Worm (Caenorhabditis elegans) whole organism, mixed stage, embryonic: ENCODE data around the gene oac-54.

ENCODE experiments used
- M03D4.4 ChIP-seq: sonication (generic microtip); optimal IDR thresholded peaks from 2 replicates; lab custom pipeline; 2017; ENCODE audit warnings: mild to moderate bottlenecking, missing genetic modification characterization, missing compliant biosample characterization
- blmp-1 ChIP-seq: fragments of 150-350 bp; optimal IDR thresholded peaks from 2 replicates; lab custom pipeline; 2014; ENCODE audit warnings: missing biosample characterization, missing genetic modification characterization
- ceh-39 ChIP-seq: fragments of 150-350 bp; optimal IDR thresholded peaks from 2 replicates; lab custom pipeline; 2014; ENCODE audit warnings: missing biosample characterization, missing genetic modification characterization
- ceh-43 ChIP-seq: fragments of 200-800 bp; sonication (Bioruptor generic); optimal IDR thresholded peaks from 2 replicates; lab custom pipeline; 2018; ENCODE audit warnings: mild to moderate bottlenecking, missing genetic modification characterization, moderate library complexity, missing compliant biosample characterization
- ces-1 ChIP-seq: fragments of 150-350 bp; optimal IDR thresholded peaks from 2 replicates; lab custom pipeline; 2014; ENCODE audit warnings: missing biosample characterization, missing genetic modification reagents, missing genetic modification characterization
- drap-1 ChIP-seq: fragments of 200-800 bp; sonication (Bioruptor generic); optimal IDR thresholded peaks from 3 replicates; lab custom pipeline; 2018; ENCODE audit warnings: mild to moderate bottlenecking, missing genetic modification characterization, missing compliant biosample characterization
- elt-1 ChIP-seq: sonication (generic microtip); optimal IDR thresholded peaks from 2 replicates; lab custom pipeline; 2017; ENCODE audit warnings: missing genetic modification characterization, mild to moderate bottlenecking, missing compliant biosample characterization, antibody characterized with exemption, moderate library complexity, borderline replicate concordance; ENCODE audit not compliant: insufficient read depth
- elt-3 ChIP-seq: fragments of 150-350 bp; optimal IDR thresholded peaks from 2 replicates; lab custom pipeline; 2014; ENCODE audit warnings: missing biosample characterization, missing genetic modification characterization
- flh-1 ChIP-seq: fragments of 200-800 bp; sonication (Bioruptor generic); optimal IDR thresholded peaks from 2 replicates; lab custom pipeline; 2018; ENCODE audit warnings: mild to moderate bottlenecking, missing genetic modification characterization, moderate library complexity, missing compliant biosample characterization
- lin-32 ChIP-seq: fragments of 200-800 bp; sonication (Bioruptor generic); optimal IDR thresholded peaks from 2 replicates; lab custom pipeline; 2018; ENCODE audit warnings: mild to moderate bottlenecking, missing genetic modification characterization, missing compliant biosample characterization
- nhr-12 ChIP-seq: fragments of 150-350 bp; optimal IDR thresholded peaks from 2 replicates; lab custom pipeline; 2014; ENCODE audit warnings: missing biosample characterization, missing genetic modification characterization
- nhr-2 ChIP-seq: fragments of 150-350 bp; optimal IDR thresholded peaks from 2 replicates; lab custom pipeline; 2014; ENCODE audit warnings: missing biosample characterization, missing genetic modification characterization
- nhr-237 ChIP-seq: fragments of 150-350 bp; optimal IDR thresholded peaks from 2 replicates; lab custom pipeline; 2014; ENCODE audit warnings: missing biosample characterization, missing genetic modification characterization
- nhr-28 ChIP-seq: fragments of 150-350 bp; optimal IDR thresholded peaks from 2 replicates; lab custom pipeline; 2014; ENCODE audit warnings: missing biosample characterization, missing genetic modification characterization
- nhr-76 ChIP-seq: sonication (generic microtip); optimal IDR thresholded peaks from 2 replicates; lab custom pipeline; 2017; ENCODE audit warnings: missing biosample characterization, missing genetic modification characterization
- pha-4 ChIP-seq: fragments of 150-350 bp; optimal IDR thresholded peaks from 2 replicates; lab custom pipeline; 2018; ENCODE audit warnings: missing biosample characterization, missing genetic modification reagents, missing genetic modification characterization
- sem-2 ChIP-seq: fragments of 200-800 bp; sonication (Bioruptor generic); optimal IDR thresholded peaks from 2 replicates; lab custom pipeline; 2018; ENCODE audit warnings: mild to moderate bottlenecking, missing genetic modification characterization, missing compliant biosample characterization
- snpc-4 ChIP-seq: fragments of 150-350 bp; optimal IDR thresholded peaks from 2 replicates; lab custom pipeline; 2014; ENCODE audit warnings: missing biosample characterization, missing genetic modification characterization
- sptf-1 ChIP-seq: sonication (generic microtip); optimal IDR thresholded peaks from 2 replicates; lab custom pipeline; 2017; ENCODE audit warnings: mild to moderate bottlenecking, missing genetic modification characterization, moderate library complexity, missing compliant biosample characterization
- unc-39 ChIP-seq: fragments of 150-350 bp; optimal IDR thresholded peaks from 2 replicates; lab custom pipeline; 2014; ENCODE audit warnings: missing biosample characterization, missing genetic modification characterization
- unc-62 ChIP-seq: fragments of 150-350 bp; optimal IDR thresholded peaks from 2 replicates; lab custom pipeline; 2014; ENCODE audit warnings: missing biosample characterization, missing genetic modification reagents, missing genetic modification characterization
- zip-8 ChIP-seq: fragments of 150-350 bp; optimal IDR thresholded peaks from 2 replicates; lab custom pipeline; 2014; ENCODE audit warnings: missing biosample characterization, missing genetic modification characterization
- ztf-11 ChIP-seq: fragments of 150-350 bp; optimal IDR thresholded peaks from 2 replicates; lab custom pipeline; 2014; ENCODE audit warnings: missing biosample characterization, missing genetic modification characterization

oac-54 gene

ce11 chrII:9196325-9196724 is 38.4 kb downstream of the oac-54 start:
- no peak for TF ChIP-seq M03D4.4
- TF ChIP-seq elt-3 (tag; lab: Kevin White, UChicago): no peak
- no peak for TF ChIP-seq ceh-39 (tag; lab: Kevin White, UChicago)
- no peak for TF ChIP-seq sem-2 (GFP tag; lab: Kevin White, UChicago)
- TF ChIP-seq elt-1 (tag; lab: Kevin White, UChicago): no peak
- no peak for TF ChIP-seq lin-32 (GFP tag; lab: Kevin White, UChicago)
- no peak for TF ChIP-seq nhr-28
- no peak for TF ChIP-seq flh-1 (GFP tag; lab: Kevin White, UChicago)
- no peak for TF ChIP-seq sptf-1 (tag; lab: Kevin White, UChicago)
- TF ChIP-seq zip-8 (tag; lab: Kevin White, UChicago): no peak
- no peak for TF ChIP-seq unc-62 (GFP tag; lab: Kevin White, UChicago)
- no peak for TF ChIP-seq drap-1
- no peak for TF ChIP-seq snpc-4
- no peak for TF ChIP-seq ceh-43 (GFP tag; lab: Kevin White, UChicago)
- no peak for TF ChIP-seq unc-39
- TF ChIP-seq nhr-237: no peak
- no peak for TF ChIP-seq ztf-11 (tag; lab: Kevin White, UChicago)
- TF ChIP-seq nhr-12 (tag; lab: Kevin White, UChicago): no peak
- TF ChIP-seq blmp-1 (tag; lab: Kevin White, UChicago): no peak
- TF ChIP-seq nhr-2 (tag; lab: Kevin White, UChicago): no peak

DNA sequence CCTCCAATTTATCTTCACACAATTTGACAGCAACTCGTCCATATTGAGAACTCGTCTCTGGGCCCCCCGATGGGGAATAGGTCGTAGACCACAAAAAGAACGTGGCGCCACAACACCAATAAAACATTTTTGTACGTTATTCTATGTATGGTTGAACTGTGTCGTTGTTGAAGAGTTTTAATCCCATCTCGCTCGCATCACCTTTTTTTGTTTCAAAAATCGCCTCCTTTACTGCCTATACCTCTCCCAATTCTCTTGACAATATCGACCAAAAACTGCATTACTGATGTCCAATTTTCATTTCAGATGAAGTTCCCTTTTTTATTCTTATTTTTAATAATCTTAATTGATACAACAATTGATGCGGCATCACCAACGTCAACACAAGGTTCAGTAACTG is 39.3 kb downstream of the oac-54 start, which contains the start of gene let-23:
TSS of gene let-23 (plus strand) at position 301 of the 400 bp plus-strand sequence.
- no peak for TF ChIP-seq flh-1 (GFP tag; lab: Kevin White, UChicago)
- TF ChIP-seq elt-1 (tag; lab: Kevin White, UChicago): no peak
- TF ChIP-seq nhr-237: no peak
- no peak for TF ChIP-seq ces-1
- no peak for TF ChIP-seq nhr-76
- TF ChIP-seq pha-4 (tag; lab: Kevin White, UChicago): no peak
